Fruit fly (Drosophila melanogaster) whole organism, wandering third instar larva: Measurements from ENCODE around the gene Ptp61F.

Experiments used
- Hnf4 ChIP-seq: fragments of 200-800 bp; sonication (Bioruptor generic); optimal IDR thresholded peaks from 2 replicates; lab custom pipeline; 2016; ENCODE audit warnings: missing biosample characterization, mild to moderate bottlenecking, missing genetic modification characterization
- Hr78 ChIP-seq: fragments of >200 bp; optimal IDR thresholded peaks from 2 replicates; lab custom pipeline; 2017; ENCODE audit warnings: missing biosample characterization, missing genetic modification characterization
- Myc ChIP-seq: fragments of >200 bp; optimal IDR thresholded peaks from 2 replicates; lab custom pipeline; 2017
- OdsH ChIP-seq: fragments of 200-800 bp; sonication (Bioruptor generic); optimal IDR thresholded peaks from 2 replicates; lab custom pipeline; 2016; ENCODE audit warnings: missing biosample characterization, mild to moderate bottlenecking, missing genetic modification characterization
- fru ChIP-seq: fragments of 200-800 bp; sonication (Bioruptor generic); optimal IDR thresholded peaks from 3 replicates; lab custom pipeline; 2016; ENCODE audit warnings: missing biosample characterization, mild to moderate bottlenecking, missing genetic modification characterization
- rgr ChIP-seq: fragments of 200-800 bp; sonication (Bioruptor generic); optimal IDR thresholded peaks from 3 replicates; lab custom pipeline; 2016; ENCODE audit warnings: missing biosample characterization, mild to moderate bottlenecking, missing genetic modification characterization
- tai ChIP-seq: sonication (Bioruptor generic); optimal IDR thresholded peaks from 2 replicates; lab custom pipeline; 2016; ENCODE audit warnings: missing biosample characterization, missing genetic modification characterization

- TF ChIP-seq tai (GFP tag; lab: Kevin White, UChicago): no peak
- no peak for TF ChIP-seq Hnf4
- no peak for TF ChIP-seq Hr78 (GFP tag; lab: Kevin White, UChicago)
- peak; percentile 83 for TF ChIP-seq fru (GFP tag; lab: Kevin White, UChicago)
- peak; percentile 7 for TF ChIP-seq Myc
- TF ChIP-seq OdsH (GFP tag; lab: Kevin White, UChicago): peak; percentile 70
- TF ChIP-seq rgr (GFP tag; lab: Kevin White, UChicago): peak; percentile 86
These were observed 140.3 kb downstream of the Ptp61F start, which contains the start of the genes Hmbs and CG2211 for dm6 chr3L:1334571-1335427.
